Fruit fly (Drosophila melanogaster) Kc167 (cell line): ENCODE data around the gene Ugt305A1.

Experiments
- Myc ChIP-seq: fragments of >200 bp; optimal IDR thresholded peaks from 2 replicates; lab custom pipeline; 2017; ENCODE audit warnings: missing external identifiers
- h ChIP-seq: fragments of >200 bp; optimal IDR thresholded peaks from 3 replicates; lab custom pipeline; 2018; ENCODE audit warnings: missing external identifiers
- insv ChIP-seq: fragments of >200 bp; optimal IDR thresholded peaks from 3 replicates; lab custom pipeline; 2018; ENCODE audit warnings: missing external identifiers

dm6 chr3L:4107120-4107519, 47.5 kb downstream of the Ugt305A1 start:
- TF ChIP-seq insv (no peak), Myc (no peak), h (lab: Kevin White, UChicago) (no peak)
